Fruit fly (Drosophila melanogaster) S2 (cell line): Measurements from ENCODE around the gene CG14621.

Source experiments
- CG8478 ChIP-seq: fragments of >200 bp; optimal IDR thresholded peaks from 2 replicates; lab custom pipeline; 2018
- CTCF ChIP-seq, 2 experiments: fragments of >200 bp; optimal IDR thresholded peaks; 2 replicates each; lab custom pipeline; 2018

DNA sequence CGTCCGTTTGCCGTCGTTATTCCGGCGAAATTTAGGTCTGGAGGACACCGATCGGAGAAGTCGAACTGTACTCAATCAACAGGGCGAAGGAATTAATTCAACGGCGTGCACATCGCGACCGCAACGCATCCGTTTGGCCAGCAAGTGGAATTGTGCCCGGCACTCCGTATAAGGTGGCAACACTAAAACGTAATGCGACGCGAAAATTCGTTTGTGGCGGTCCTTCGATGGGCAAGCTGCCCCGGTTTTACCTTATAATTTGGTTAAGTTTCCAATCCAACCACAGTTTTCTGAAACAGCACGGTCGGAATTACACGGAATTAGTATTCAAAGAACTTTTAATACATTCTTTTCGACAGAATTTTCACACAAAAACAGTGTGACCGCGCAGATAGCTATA, 11.0 kb downstream of the CG14621 start, which contains the start of gene wap:
- no peak for TF ChIP-seq CG8478 (lab: Kevin White, UChicago)
- no peak for TF ChIP-seq CTCF (optimal IDR thresholded peaks at IDR 0.05; lab: Kevin White, UChicago)
